Fruit fly (Drosophila melanogaster) whole organism, adult: ENCODE measurements around the gene hoe1.

Experiments used
- CG11617 ChIP-seq: fragments of 200-800 bp; sonication (Bioruptor generic); optimal IDR thresholded peaks from 2 replicates; lab custom pipeline; 2017; ENCODE audit warnings: mild to moderate bottlenecking, missing biosample characterization, missing genetic modification reagents, missing genetic modification characterization
- CG14711 ChIP-seq: fragments of 200-800 bp; sonication (Bioruptor generic); optimal IDR thresholded peaks from 2 replicates; lab custom pipeline; 2018; ENCODE audit warnings: missing biosample characterization, mild to moderate bottlenecking, missing genetic modification characterization, moderate library complexity
- CG1620 ChIP-seq: fragments of 200-800 bp; sonication (Bioruptor generic); optimal IDR thresholded peaks from 2 replicates; lab custom pipeline; 2016; ENCODE audit warnings: missing biosample characterization, missing genetic modification characterization
- CG33017 ChIP-seq: fragments of 200-800 bp; sonication (Bioruptor generic); optimal IDR thresholded peaks from 2 replicates; lab custom pipeline; 2018; ENCODE audit warnings: missing biosample characterization, mild to moderate bottlenecking, missing genetic modification characterization, moderate library complexity
- CG7101 ChIP-seq: fragments of 200-800 bp; sonication (Bioruptor generic); optimal IDR thresholded peaks from 2 replicates; lab custom pipeline; 2018; ENCODE audit warnings: missing biosample characterization, mild to moderate bottlenecking, missing genetic modification characterization, moderate library complexity
- Clk ChIP-seq: fragments of 200-800 bp; sonication (Bioruptor generic); optimal IDR thresholded peaks from 2 replicates; lab custom pipeline; 2017; ENCODE audit warnings: missing biosample characterization, missing genetic modification characterization
- Mnt ChIP-seq: fragments of 200-800 bp; sonication (Bioruptor generic); optimal IDR thresholded peaks from 2 replicates; lab custom pipeline; 2016; ENCODE audit warnings: missing biosample characterization, mild to moderate bottlenecking, missing genetic modification characterization
- bab1 ChIP-seq: fragments of 200-800 bp; sonication (Bioruptor generic); optimal IDR thresholded peaks from 3 replicates; lab custom pipeline; 2019; ENCODE audit warnings: missing biosample characterization, mild to moderate bottlenecking, missing genetic modification characterization, moderate library complexity
- cic ChIP-seq: fragments of 200-800 bp; sonication (Bioruptor generic); optimal IDR thresholded peaks from 2 replicates; lab custom pipeline; 2017; ENCODE audit warnings: missing biosample characterization, mild to moderate bottlenecking, missing genetic modification characterization, moderate library complexity
- cnc ChIP-seq, 2 experiments: fragments of >200 bp; optimal IDR thresholded peaks; 2 replicates each; lab custom pipeline; 2017
- kay ChIP-seq: fragments of 200-800 bp; sonication (Bioruptor generic); peaks from one replicate; lab custom pipeline; 2016; ENCODE audit warnings: missing biosample characterization, missing genetic modification characterization, borderline replicate concordance
- tj ChIP-seq: fragments of 200-800 bp; sonication (Bioruptor generic); optimal IDR thresholded peaks from 3 replicates; lab custom pipeline; 2017; ENCODE audit warnings: missing biosample characterization, mild to moderate bottlenecking, missing genetic modification characterization, moderate library complexity
- toe ChIP-seq: fragments of 200-800 bp; sonication (Bioruptor generic); optimal IDR thresholded peaks from 2 replicates; lab custom pipeline; 2016; ENCODE audit warnings: missing biosample characterization, missing genetic modification characterization

dm6 chr2L:4950667-4951066 is 18.5 kb upstream of the hoe1 start, which contains the start of gene Jon25Biii:
- no peak for TF ChIP-seq CG33017 (tag; lab: Kevin White, UChicago)
- TF ChIP-seq cnc (optimal IDR thresholded peaks at IDR 0.05; lab: Kevin White, UChicago), result no peak
- no peak for TF ChIP-seq kay (GFP tag; lab: Kevin White, UChicago)
- no peak for TF ChIP-seq cic
- no peak for TF ChIP-seq CG1620 (GFP tag; lab: Kevin White, UChicago)
- no peak for TF ChIP-seq CG7101 (tag; lab: Kevin White, UChicago)
- TF ChIP-seq Mnt, result no peak
- no peak for TF ChIP-seq toe
- no peak for TF ChIP-seq Clk (GFP tag; lab: Kevin White, UChicago)
- no peak for TF ChIP-seq CG14711 (tag; lab: Kevin White, UChicago)
- no peak for TF ChIP-seq bab1 (GFP tag; lab: Kevin White, UChicago)
- TF ChIP-seq CG11617 (GFP tag; lab: Kevin White, UChicago), result no peak
- TF ChIP-seq tj (GFP tag; lab: Kevin White, UChicago), result no peak
